Fruit fly (Drosophila melanogaster): ENCODE data around the gene Vha100-4.

Gene Vha100-4

DNA sequence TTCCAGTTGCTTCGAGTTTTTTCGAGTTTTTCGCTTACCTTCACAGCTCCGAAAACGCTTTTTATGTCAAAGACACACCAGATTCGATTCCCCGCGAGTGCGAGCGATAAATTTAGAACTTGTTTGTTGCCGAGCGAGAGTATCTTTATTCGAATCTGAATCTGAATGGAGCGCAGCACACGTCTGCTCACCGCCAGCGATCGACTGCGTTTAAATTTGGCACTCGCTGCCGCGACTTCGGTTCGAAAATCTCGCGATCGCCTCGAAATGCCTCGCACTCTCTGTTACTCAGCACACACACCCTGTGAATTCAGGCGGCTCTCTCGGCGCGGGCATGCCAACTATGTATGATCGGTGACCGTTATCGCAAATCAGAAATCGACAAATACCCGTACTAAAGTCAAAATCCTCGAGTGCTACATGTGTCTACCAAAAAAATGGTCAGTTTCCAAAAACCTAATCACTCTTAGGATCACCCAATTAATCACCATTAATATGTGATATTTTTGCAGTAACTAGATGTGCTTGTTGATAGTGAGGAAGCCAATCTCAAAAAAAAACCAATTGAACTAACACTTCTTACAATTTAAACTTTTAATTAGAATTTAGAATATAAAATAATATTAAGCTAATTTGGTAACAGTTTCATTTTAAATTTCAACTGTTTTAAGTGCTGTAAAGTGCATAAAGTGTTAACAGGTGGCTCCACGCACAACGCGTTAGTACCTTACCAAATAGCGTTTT lies 9.5 kb upstream of the Vha100-4 start, which contains the start of gene Vha100-2 (continued):
- TF ChIP-seq peb (GFP tag; IDR thresholded peaks at IDR 0.05) (no peak), ara (GFP tag; IDR thresholded peaks at IDR 0.05) (no peak), pum (GFP tag; optimal IDR thresholded peaks at IDR 0.05) (no peak), ewg (GFP tag; optimal IDR thresholded peaks at IDR 0.05) (no peak), CG1792 (GFP tag; optimal IDR thresholded peaks at IDR 0.05) (no peak), CG1603 (tag; optimal IDR thresholded peaks at IDR 0.05) (peak; percentile 67), chm (GFP tag; IDR thresholded peaks at IDR 0.05) (peak; percentile 69; the same call in 1 of the 2 replicates), mirr (GFP tag; optimal IDR thresholded peaks at IDR 0.05) (peak; percentile 70), CG13424 (tag; optimal IDR thresholded peaks at IDR 0.05) (peak; percentile 35), Hey (tag; optimal IDR thresholded peaks at IDR 0.05) (no peak), CG11504 (tag; optimal IDR thresholded peaks at IDR 0.05) (peak; percentile 40), p53 (GFP tag; optimal IDR thresholded peaks at IDR 0.05) (no peak), cg (GFP tag; optimal IDR thresholded peaks at IDR 0.05) (no peak), en (GFP tag; optimal IDR thresholded peaks at IDR 0.05) (no peak), MTF-1 (GFP tag; optimal IDR thresholded peaks at IDR 0.05; ENCODE audit: borderline replicate concordance) (peak; percentile 27), CG7839 (tag; optimal IDR thresholded peaks at IDR 0.05) (peak; percentile 1), CG10979 (tag; optimal IDR thresholded peaks at IDR 0.05) (no peak), ken (GFP tag; IDR thresholded peaks at IDR 0.05) (peak; percentile 48; the same call in 2 of the 3 replicates), TFAM (GFP tag; optimal IDR thresholded peaks at IDR 0.05) (no peak), Bgb (GFP tag; IDR thresholded peaks at IDR 0.05; ENCODE audit: partially characterized antibody) (peak; percentile 66), dmrt11E (tag; optimal IDR thresholded peaks at IDR 0.05) (no peak), CG7928 (GFP tag; optimal IDR thresholded peaks at IDR 0.05) (no peak), Dip3 (GFP tag; optimal IDR thresholded peaks at IDR 0.05) (no peak), E2f1 (GFP tag; IDR thresholded peaks at IDR 0.05) (peak; percentile 50; the same call in 1 of the 2 replicates), Adf1 (GFP tag; IDR thresholded peaks at IDR 0.05) (peak; percentile 68; the same call in 1 of the 2 replicates), CG5245 (GFP tag; optimal IDR thresholded peaks at IDR 0.05) (no peak), z (GFP tag; IDR thresholded peaks at IDR 0.05) (peak; percentile 57; the same call in 2 of the 3 replicates), CG16813 (GFP tag; IDR thresholded peaks at IDR 0.05; ENCODE audit: partially characterized antibody) (no peak), dpn (GFP tag; optimal IDR thresholded peaks at IDR 0.05) (peak; percentile 3 to 18), corto (GFP tag; optimal IDR thresholded peaks at IDR 0.05) (peak; percentile 14), jumu (GFP tag; optimal IDR thresholded peaks at IDR 0.05) (no peak), ind (GFP tag; optimal IDR thresholded peaks at IDR 0.05) (peak; percentile 51), YL-1 (GFP tag; optimal IDR thresholded peaks at IDR 0.05) (peak; percentile 68), CG10321 (GFP tag; IDR thresholded peaks at IDR 0.05) (no peak), bcd (GFP tag; optimal IDR thresholded peaks at IDR 0.05) (peak; percentile 30), CG12219 (GFP tag; optimal IDR thresholded peaks at IDR 0.05) (peak; percentile 1), CG2678 (tag; optimal IDR thresholded peaks at IDR 0.05) (peak; percentile 33), CG9932 (GFP tag; IDR thresholded peaks at IDR 0.05) (peak; percentile 60), CG14710 (tag; optimal IDR thresholded peaks at IDR 0.05) (peak; percentile 54), ranshi (GFP tag; IDR thresholded peaks at IDR 0.05) (no peak; the same call in 1 of the 2 replicates), NfI (GFP tag; optimal IDR thresholded peaks at IDR 0.05) (peak; percentile 0), CG3995 (GFP tag; optimal IDR thresholded peaks at IDR 0.05) (peak; percentile 90), sisA (GFP tag; IDR thresholded peaks at IDR 0.05) (no peak), CG4854 (GFP tag; optimal IDR thresholded peaks at IDR 0.05) (no peak), tna (GFP tag; IDR thresholded peaks at IDR 0.05; ENCODE audit: partially characterized antibody) (peak; percentile 52; the same call in 1 of the 2 replicates), ssp (GFP tag; IDR thresholded peaks at IDR 0.05) (no peak), D19B (GFP tag; optimal IDR thresholded peaks at IDR 0.05) (peak; percentile 97), CG10147 (GFP tag; optimal IDR thresholded peaks at IDR 0.05) (no peak), her (GFP tag; optimal IDR thresholded peaks at IDR 0.05) (peak; percentile 52)

Measured in whole organism, embryonic.